Worm (Caenorhabditis elegans): ENCODE results near the gene C10C6.7.

- no peak for TF ChIP-seq dao-5 (tag; optimal IDR thresholded peaks at IDR 0.05)
- TF ChIP-seq him-1 (tag; optimal IDR thresholded peaks at IDR 0.05) = no peak
Measured at ce11 chrIV:11489610-11490339, 22.5 kb upstream of the C10C6.7 start.
